Worm (Caenorhabditis elegans) whole organism, early embryonic: Measurements from ENCODE around the gene dpy-9.

Experiments used
- ama-1 ChIP-seq: fragments of 150-350 bp; optimal IDR thresholded peaks from 2 replicates; lab custom pipeline; 2014
- tbx-37 ChIP-seq: fragments of 200-800 bp; sonication (Bioruptor generic); conservative IDR thresholded peaks from 2 replicates; pipeline ENCODE4 v1.3.6; 2022; ENCODE audit warnings: missing genetic modification reagents, missing genetic modification characterization, missing compliant biosample characterization

DNA sequence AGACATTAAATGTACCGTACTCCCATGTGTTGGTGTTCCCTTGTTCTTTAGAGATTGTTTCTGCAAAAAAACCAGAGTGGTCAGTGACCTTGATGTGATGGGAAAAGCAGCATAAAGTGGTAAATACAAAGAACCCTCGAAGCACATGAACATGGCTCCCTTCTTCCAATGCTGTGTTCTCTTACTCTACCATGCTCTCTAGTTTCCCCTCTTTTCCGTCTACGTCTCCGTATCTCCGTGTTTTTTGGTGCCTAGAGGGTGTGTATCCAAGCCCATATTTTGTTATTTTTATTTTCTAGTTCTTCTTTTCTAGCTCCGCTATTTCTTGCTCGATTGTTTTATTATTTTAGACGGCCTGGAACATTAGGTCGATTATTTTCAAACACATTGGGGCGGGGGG lies 47.6 kb upstream of the dpy-9 start:
- no peak for TF ChIP-seq ama-1 (lab: Kevin White, UChicago)
- TF ChIP-seq tbx-37 (GFP tag; lab: Robert Waterston, UW) = no peak
